Fruit fly (Drosophila melanogaster) whole organism, embryonic: Measurements from ENCODE around the gene CG10663.

ENCODE experiments used
- Aef1 ChIP-seq: fragments of 200-800 bp; sonication (Bioruptor generic); IDR thresholded peaks from 3 replicates; pipeline ENCODE4 v1.3.6; 2022; ENCODE audit warnings: missing biosample characterization, missing genetic modification characterization
- Atf3 ChIP-seq: fragments of 200-800 bp; sonication (Bioruptor generic); optimal IDR thresholded peaks from 3 replicates; lab custom pipeline; 2016; ENCODE audit warnings: missing biosample characterization, missing genetic modification characterization
- Awh ChIP-seq: fragments of 200-800 bp; sonication (Bioruptor generic); IDR thresholded peaks from 2 replicates; pipeline ENCODE4, ENCODE4 v1.3.6; 2022; ENCODE audit warnings: missing biosample characterization, missing genetic modification characterization
- Bdp1 ChIP-seq: fragments of 200-800 bp; sonication (Bioruptor generic); optimal IDR thresholded peaks from 3 replicates; lab custom pipeline; 2016; ENCODE audit warnings: missing biosample characterization, missing genetic modification characterization
- CG11085 ChIP-seq: fragments of 200-800 bp; sonication (Bioruptor generic); IDR thresholded peaks from 2 replicates; pipeline ENCODE4 v1.3.6; 2022; ENCODE audit warnings: missing biosample characterization, missing genetic modification characterization
- CG1233 ChIP-seq: fragments of 200-800 bp; sonication (Bioruptor generic); optimal IDR thresholded peaks from 4 replicates; lab custom pipeline; 2018; ENCODE audit warnings: missing biosample characterization, mild to moderate bottlenecking, missing genetic modification characterization
- CG17359 ChIP-seq: fragments of 200-800 bp; sonication (Bioruptor generic); optimal IDR thresholded peaks from 3 replicates; lab custom pipeline; 2018; ENCODE audit warnings: missing biosample characterization, mild to moderate bottlenecking, missing genetic modification characterization, moderate library complexity
- CG17912 ChIP-seq: fragments of 200-800 bp; sonication (Bioruptor generic); optimal IDR thresholded peaks from 2 replicates; lab custom pipeline; 2018; ENCODE audit warnings: missing biosample characterization, mild to moderate bottlenecking, missing genetic modification characterization
- CG2889 ChIP-seq: fragments of 200-800 bp; sonication (Bioruptor generic); IDR thresholded peaks from 3 replicates; pipeline ENCODE4 v1.3.6; 2022; ENCODE audit warnings: missing biosample characterization, missing genetic modification characterization
- CG31224 ChIP-seq: fragments of 200-800 bp; sonication (Bioruptor generic); IDR thresholded peaks from 2 replicates; pipeline ENCODE4 v1.3.6; 2022; ENCODE audit warnings: missing biosample characterization, missing genetic modification characterization
- CG31441 ChIP-seq: fragments of 200-800 bp; sonication (Bioruptor generic); IDR thresholded peaks from 2 replicates; pipeline ENCODE4 v1.3.6; 2022; ENCODE audit warnings: missing biosample characterization, missing genetic modification characterization
- CG34376 ChIP-seq: fragments of 200-800 bp; sonication (Bioruptor generic); optimal IDR thresholded peaks from 2 replicates; lab custom pipeline; 2018; ENCODE audit warnings: missing biosample characterization, mild to moderate bottlenecking, missing genetic modification characterization
- CG4730 ChIP-seq: fragments of 200-800 bp; sonication (Bioruptor generic); IDR thresholded peaks from 2 replicates; pipeline ENCODE4 v1.3.6; 2022; ENCODE audit warnings: missing biosample characterization, missing genetic modification characterization
- CG4820 ChIP-seq: fragments of 200-800 bp; sonication (Bioruptor generic); optimal IDR thresholded peaks from 3 replicates; lab custom pipeline; 2016; ENCODE audit warnings: missing biosample characterization, missing genetic modification characterization
- CG6813 ChIP-seq: fragments of 200-800 bp; sonication (Bioruptor generic); optimal IDR thresholded peaks from 2 replicates; lab custom pipeline; 2017; ENCODE audit warnings: missing biosample characterization, missing genetic modification characterization, mild to moderate bottlenecking, moderate library complexity, missing genetic modification reagents
- CG7786 ChIP-seq: fragments of 200-800 bp; sonication (Bioruptor generic); optimal IDR thresholded peaks from 2 replicates; lab custom pipeline; 2016; ENCODE audit warnings: missing biosample characterization, missing genetic modification characterization
- CG9437 ChIP-seq: fragments of 200-800 bp; sonication (Bioruptor generic); optimal IDR thresholded peaks from 2 replicates; lab custom pipeline; 2018; ENCODE audit warnings: missing biosample characterization, mild to moderate bottlenecking, missing genetic modification characterization
- CG9876 ChIP-seq: fragments of 200-800 bp; sonication (Bioruptor generic); optimal IDR thresholded peaks from 2 replicates; lab custom pipeline; 2016; ENCODE audit warnings: missing biosample characterization, missing genetic modification characterization
- D ChIP-seq, 2 experiments: fragments of 200-800 bp in 1 of 2; fragments of >200 bp in 1 of 2; sonication (Bioruptor generic) in 1 of 2; optimal IDR thresholded peaks; 2 replicates in 1 of 2; 3 replicates in 1 of 2; lab custom pipeline; 2017; ENCODE audit warnings: mild to moderate bottlenecking in 1 of 2, missing biosample characterization in 1 of 2, missing genetic modification characterization in 1 of 2, missing genetic modification reagents in 1 of 2
- Dad ChIP-seq: fragments of 200-800 bp; sonication (Bioruptor generic); optimal IDR thresholded peaks from 3 replicates; lab custom pipeline; 2016; ENCODE audit warnings: missing biosample characterization, missing genetic modification characterization
- Deaf1 ChIP-seq: fragments of 200-800 bp; optimal IDR thresholded peaks from 3 replicates; lab custom pipeline; 2019; ENCODE audit warnings: missing biosample characterization, mild to moderate bottlenecking, missing genetic modification characterization, moderate library complexity
- Dfd ChIP-seq, 2 experiments: fragments of >200 bp; optimal IDR thresholded peaks; 2 replicates each; lab custom pipeline; 2017; ENCODE audit warnings: missing biosample characterization in 2 of 2, missing genetic modification characterization in 2 of 2
- Ets65A ChIP-seq: fragments of 200-800 bp; sonication (Bioruptor generic); peaks from one replicate; lab custom pipeline; 2016; ENCODE audit warnings: missing biosample characterization, missing genetic modification characterization
- GATAe ChIP-seq: fragments of 200-800 bp; sonication (Bioruptor generic); conservative IDR thresholded peaks from 2 replicates; pipeline ENCODE4 v1.3.6; 2022; ENCODE audit warnings: missing biosample characterization, missing genetic modification characterization
- MBD-R2 ChIP-seq: fragments of 200-800 bp; sonication (Bioruptor generic); IDR thresholded peaks from 2 replicates; pipeline ENCODE4 v1.3.6; 2022; ENCODE audit warnings: missing biosample characterization, missing genetic modification characterization
- Myb ChIP-seq: fragments of 200-800 bp; sonication (Bioruptor generic); optimal IDR thresholded peaks from 2 replicates; lab custom pipeline; 2016; ENCODE audit warnings: missing biosample characterization, missing genetic modification characterization
- TFAM ChIP-seq: fragments of 200-800 bp; sonication (Bioruptor generic); optimal IDR thresholded peaks from 2 replicates; lab custom pipeline; 2017; ENCODE audit warnings: missing biosample characterization, missing genetic modification characterization, inconsistent platforms
- ab ChIP-seq: fragments of 200-800 bp; sonication (Bioruptor generic); optimal IDR thresholded peaks from 2 replicates; lab custom pipeline; 2016; ENCODE audit warnings: missing biosample characterization, missing genetic modification characterization
- caup ChIP-seq: fragments of 200-800 bp; sonication (Bioruptor generic); optimal IDR thresholded peaks from 3 replicates; lab custom pipeline; 2017; ENCODE audit warnings: missing biosample characterization, mild to moderate bottlenecking, missing genetic modification characterization, moderate library complexity; ENCODE audit not compliant: severe bottlenecking
- chif ChIP-seq, 2 experiments: fragments of 200-800 bp; sonication (Bioruptor generic); optimal IDR thresholded peaks; 3 replicates each; lab custom pipeline; 2016; ENCODE audit warnings: missing biosample characterization in 2 of 2, missing genetic modification characterization in 2 of 2
- gce ChIP-seq: fragments of 200-800 bp; sonication (Bioruptor generic); IDR thresholded peaks from 3 replicates; pipeline ENCODE4 v1.3.6; 2022; ENCODE audit warnings: missing biosample characterization, missing genetic modification characterization
- gem ChIP-seq: fragments of 200-800 bp; sonication (Bioruptor generic); optimal IDR thresholded peaks from 2 replicates; lab custom pipeline; 2019; ENCODE audit warnings: missing biosample characterization, mild to moderate bottlenecking, missing genetic modification characterization, moderate library complexity
- gt ChIP-seq: fragments of 200-800 bp; sonication (Bioruptor generic); IDR thresholded peaks from 2 replicates; pipeline ENCODE4 v1.3.6; 2022; ENCODE audit warnings: missing biosample characterization, missing genetic modification characterization
- ind ChIP-seq: fragments of 200-800 bp; sonication (Bioruptor generic); optimal IDR thresholded peaks from 3 replicates; lab custom pipeline; 2016; ENCODE audit warnings: missing biosample characterization, missing genetic modification characterization
- inv ChIP-seq: fragments of 200-800 bp; sonication (Bioruptor generic); IDR thresholded peaks from 2 replicates; pipeline ENCODE4 v1.3.6; 2022; ENCODE audit warnings: missing biosample characterization, missing genetic modification characterization; ENCODE audit not compliant: partially characterized antibody
- jing ChIP-seq: fragments of 200-800 bp; sonication (Bioruptor generic); optimal IDR thresholded peaks from 2 replicates; lab custom pipeline; 2018; ENCODE audit warnings: missing biosample characterization, mild to moderate bottlenecking, missing genetic modification characterization
- kni ChIP-seq: fragments of 200-800 bp; sonication (Bioruptor generic); optimal IDR thresholded peaks from 3 replicates; lab custom pipeline; 2017; ENCODE audit warnings: mild to moderate bottlenecking, missing biosample characterization, missing genetic modification reagents, missing genetic modification characterization
- lola ChIP-seq, 3 experiments: fragments of >200 bp in 2 of 3; fragments of 200-800 bp in 1 of 3; sonication (Bioruptor generic) in 1 of 3; optimal IDR thresholded peaks; 2 replicates each; lab custom pipeline; 2017 to 2019; ENCODE audit warnings: missing biosample characterization in 3 of 3, missing genetic modification characterization in 3 of 3, mild to moderate bottlenecking in 1 of 3, moderate library complexity in 1 of 3
- luna ChIP-seq: fragments of 200-800 bp; sonication (Bioruptor generic); optimal IDR thresholded peaks from 2 replicates; lab custom pipeline; 2016; ENCODE audit warnings: missing biosample characterization, missing genetic modification characterization
- org-1 ChIP-seq: fragments of 200-800 bp; sonication (Bioruptor generic); optimal IDR thresholded peaks from 2 replicates; lab custom pipeline; 2017; ENCODE audit warnings: missing biosample characterization, missing genetic modification characterization
- psq ChIP-seq: fragments of 200-800 bp; sonication (Bioruptor generic); optimal IDR thresholded peaks from 2 replicates; lab custom pipeline; 2017; ENCODE audit warnings: missing biosample characterization, missing genetic modification characterization
- rib ChIP-seq: fragments of 200-800 bp; sonication (Bioruptor generic); IDR thresholded peaks from 2 replicates; pipeline ENCODE4 v1.3.6; 2022; ENCODE audit warnings: missing biosample characterization, missing genetic modification characterization
- salm ChIP-seq: fragments of 200-800 bp; sonication (Bioruptor generic); optimal IDR thresholded peaks from 2 replicates; lab custom pipeline; 2018; ENCODE audit warnings: missing biosample characterization, mild to moderate bottlenecking, missing genetic modification characterization
- slbo ChIP-seq: fragments of 200-800 bp; sonication (Bioruptor generic); IDR thresholded peaks from 2 replicates; pipeline ENCODE4 v1.3.6; 2022; ENCODE audit warnings: missing biosample characterization, missing genetic modification characterization
- sna ChIP-seq: fragments of 200-800 bp; sonication (Bioruptor generic); IDR thresholded peaks from 2 replicates; pipeline ENCODE4 v1.3.6; 2022; ENCODE audit warnings: missing biosample characterization, missing genetic modification characterization; ENCODE audit not compliant: partially characterized antibody
- unc-4 ChIP-seq: fragments of 200-800 bp; sonication (Bioruptor generic); IDR thresholded peaks from 2 replicates; pipeline ENCODE4 v1.3.6; 2022; ENCODE audit warnings: missing biosample characterization, missing genetic modification characterization; ENCODE audit not compliant: partially characterized antibody
- usp ChIP-seq: fragments of >200 bp; optimal IDR thresholded peaks from 2 replicates; lab custom pipeline; 2017; ENCODE audit warnings: missing biosample characterization, missing genetic modification characterization
- vvl ChIP-seq: fragments of 200-800 bp; sonication (Bioruptor generic); IDR thresholded peaks from 2 replicates; pipeline ENCODE4 v1.3.6; 2022; ENCODE audit warnings: missing biosample characterization, missing genetic modification characterization
- z ChIP-seq: fragments of 200-800 bp; sonication (Bioruptor generic); IDR thresholded peaks from 3 replicates; pipeline ENCODE4 v1.3.6; 2022; ENCODE audit warnings: missing biosample characterization, missing genetic modification characterization

CG10663 gene

DNA sequence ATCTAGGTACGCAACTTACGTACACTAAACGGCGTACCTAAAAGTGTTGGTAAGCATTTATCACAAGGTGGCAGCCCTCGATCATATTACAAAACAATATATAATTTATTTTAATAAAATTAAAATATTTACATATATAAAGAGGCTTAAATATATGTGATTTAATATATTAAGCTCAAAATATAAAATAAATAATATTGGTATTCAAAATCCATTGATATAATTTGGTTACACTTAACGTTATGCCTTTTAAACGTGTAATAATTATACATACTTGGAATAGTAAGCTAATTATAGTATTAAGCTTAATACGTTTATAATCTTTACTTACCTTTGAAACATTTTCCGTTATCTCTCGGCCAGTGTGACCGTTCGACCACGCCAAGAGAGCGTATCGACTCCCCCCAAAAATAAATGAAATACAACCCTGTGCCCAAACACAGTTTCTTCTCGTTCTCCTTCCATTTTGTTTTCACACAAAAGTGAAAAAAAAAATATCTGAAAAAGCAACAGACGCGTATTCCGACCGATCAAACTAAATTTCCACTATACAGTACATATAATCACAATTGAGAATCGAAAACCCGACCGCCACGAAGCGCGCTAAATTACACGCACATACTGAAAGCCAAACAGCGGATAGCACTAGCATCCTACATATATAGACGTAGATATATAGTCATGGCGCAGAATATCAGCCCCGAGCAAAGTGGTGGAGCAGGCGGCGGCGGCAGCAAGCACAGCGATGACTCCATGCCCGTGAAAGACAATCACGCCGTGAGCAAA lies 19.2 kb upstream of the CG10663 start, which contains the start of the genes CG10646 and vih (continued):
- TF ChIP-seq inv (GFP tag; lab: Robert Waterston, UW) (no peak), slbo (GFP tag; lab: Robert Waterston, UW) (peak; percentile 60), GATAe (GFP tag; lab: Robert Waterston, UW) (peak; percentile 55; the same call in 1 of the 2 replicates), luna (no peak), sna (GFP tag; lab: Robert Waterston, UW) (no peak), CG7786 (no peak), CG6813 (GFP tag; lab: Kevin White, UChicago) (no peak), D (optimal IDR thresholded peaks at IDR 0.05; lab: Kevin White, UChicago) (no peak), D (GFP tag; optimal IDR thresholded peaks at IDR 0.05; lab: Kevin White, UChicago) (peak; percentile 37), Deaf1 (tag; lab: Kevin White, UChicago) (peak; percentile 31), rib (GFP tag; lab: Robert Waterston, UW) (no peak), Bdp1 (GFP tag; lab: Kevin White, UChicago) (no peak), usp (GFP tag; lab: Kevin White, UChicago) (no peak), Atf3 (GFP tag; lab: Kevin White, UChicago) (no peak), psq (GFP tag; lab: Kevin White, UChicago) (peak; percentile 24), gem (no peak), CG34376 (GFP tag; lab: Kevin White, UChicago) (peak; percentile 5), Dfd (GFP tag; optimal IDR thresholded peaks at IDR 0.05; lab: Kevin White, UChicago) (no peak), Ets65A (GFP tag; lab: Kevin White, UChicago) (peak; percentile 92), CG4820 (GFP tag; lab: Kevin White, UChicago) (peak; percentile 42), TFAM (GFP tag; lab: Kevin White, UChicago) (no peak), CG1233 (GFP tag; lab: Kevin White, UChicago) (no peak), Awh (GFP tag; lab: Robert Waterston, UW) (no peak), Dad (peak; percentile 24), MBD-R2 (GFP tag; lab: Robert Waterston, UW) (peak; percentile 50), lola (GFP tag; optimal IDR thresholded peaks at IDR 0.05; lab: Kevin White, UChicago) (peak in 1 of 3 experiments; percentile 37), vvl (GFP tag; lab: Robert Waterston, UW) (peak; percentile 9; the same call in 1 of the 2 replicates), CG9876 (GFP tag; lab: Kevin White, UChicago) (no peak), CG9437 (GFP tag; lab: Kevin White, UChicago) (peak; percentile 61), ind (peak; percentile 59), CG31224 (no peak), Aef1 (GFP tag; lab: Robert Waterston, UW) (no peak), kni (GFP tag; lab: Kevin White, UChicago) (no peak), CG31441 (GFP tag; lab: Robert Waterston, UW) (peak; percentile 63), ab (no peak), gt (GFP tag; lab: Robert Waterston, UW) (no peak), CG17359 (tag; lab: Kevin White, UChicago) (peak; percentile 76), caup (GFP tag; lab: Kevin White, UChicago) (peak; percentile 47), CG11085 (GFP tag; lab: Robert Waterston, UW) (no peak), gce (no peak), salm (tag; lab: Kevin White, UChicago) (no peak), z (GFP tag; lab: Robert Waterston, UW) (no peak), Myb (GFP tag; lab: Kevin White, UChicago) (peak; percentile 90), jing (GFP tag; lab: Kevin White, UChicago) (no peak), unc-4 (no peak), org-1 (GFP tag; lab: Kevin White, UChicago) (no peak), CG4730 (GFP tag; lab: Robert Waterston, UW) (no peak), CG2889 (GFP tag; lab: Robert Waterston, UW) (no peak), chif (GFP tag; optimal IDR thresholded peaks at IDR 0.05; lab: Kevin White, UChicago) (peak in 1 of 2 experiments; percentile 9), CG17912 (GFP tag; lab: Kevin White, UChicago) (no peak)
